Worm (Caenorhabditis elegans) whole organism, L3 larva: ENCODE results near the gene H14A12.5.
"Not testable (repeated sequence)": the region's sequence is repeated elsewhere in the genome, so short reads cannot be mapped to it uniquely, and the experiment has no call there.

ENCODE experiments used
- ama-1 ChIP-seq: fragments of 150-350 bp; optimal IDR thresholded peaks from 2 replicates; lab custom pipeline; 2018
- ceh-82 ChIP-seq: fragments of 150-350 bp; optimal IDR thresholded peaks from 2 replicates; lab custom pipeline; 2014; ENCODE audit warnings: missing biosample characterization, missing genetic modification characterization
- ztf-11 ChIP-seq: fragments of 150-350 bp; optimal IDR thresholded peaks from 2 replicates; lab custom pipeline; 2014; ENCODE audit warnings: missing biosample characterization, missing genetic modification characterization
- ztf-4 ChIP-seq: fragments of 150-350 bp; optimal IDR thresholded peaks from 2 replicates; lab custom pipeline; 2014; ENCODE audit warnings: missing biosample characterization, missing genetic modification characterization

ce11 chrIII:7468980-7469379, at the start of gene H14A12.5:
- TF ChIP-seq ama-1 (lab: Kevin White, UChicago); ztf-11 (tag; lab: Kevin White, UChicago); ceh-82 (tag; lab: Kevin White, UChicago); ztf-4 (tag; lab: Kevin White, UChicago): not testable (repeated sequence)
